Fruit fly (Drosophila melanogaster) whole organism, prepupa: ENCODE data around the gene CG34355.

Source experiments
- CG10631 ChIP-seq: fragments of 200-800 bp; sonication (Bioruptor generic); optimal IDR thresholded peaks from 2 replicates; lab custom pipeline; 2016; ENCODE audit warnings: missing biosample characterization, missing genetic modification characterization
- CG16779 ChIP-seq: fragments of 200-800 bp; sonication (Bioruptor generic); optimal IDR thresholded peaks from 3 replicates; lab custom pipeline; 2017; ENCODE audit warnings: missing biosample characterization, mild to moderate bottlenecking, missing genetic modification characterization
- CG34406 ChIP-seq: fragments of 200-800 bp; sonication (Bioruptor generic); optimal IDR thresholded peaks from 3 replicates; lab custom pipeline; 2016; ENCODE audit warnings: missing biosample characterization, missing genetic modification characterization
- CG3919 ChIP-seq: fragments of 200-800 bp; sonication (Bioruptor generic); optimal IDR thresholded peaks from 3 replicates; lab custom pipeline; 2016; ENCODE audit warnings: missing biosample characterization, missing genetic modification characterization
- CG6276 ChIP-seq: fragments of 200-800 bp; sonication (Bioruptor generic); optimal IDR thresholded peaks from 2 replicates; lab custom pipeline; 2017; ENCODE audit warnings: missing biosample characterization, mild to moderate bottlenecking, missing genetic modification characterization
- CG6854 ChIP-seq: fragments of 200-800 bp; sonication (Bioruptor generic); optimal IDR thresholded peaks from 2 replicates; lab custom pipeline; 2017; ENCODE audit warnings: missing biosample characterization, mild to moderate bottlenecking, missing genetic modification characterization
- CG8119 ChIP-seq: fragments of 200-800 bp; sonication (Bioruptor generic); IDR thresholded peaks from 3 replicates; pipeline ENCODE4 v1.3.6; 2022; ENCODE audit warnings: missing biosample characterization, missing genetic modification characterization
- Sox102F ChIP-seq: fragments of 200-800 bp; sonication (Bioruptor generic); optimal IDR thresholded peaks from 2 replicates; lab custom pipeline; 2016; ENCODE audit warnings: missing biosample characterization, mild to moderate bottlenecking, missing genetic modification characterization
- achi ChIP-seq: fragments of 200-800 bp; sonication (Bioruptor generic); optimal IDR thresholded peaks from 3 replicates; lab custom pipeline; 2016; ENCODE audit warnings: missing biosample characterization, missing genetic modification characterization
- dac ChIP-seq: fragments of 200-800 bp; sonication (Bioruptor generic); optimal IDR thresholded peaks from 2 replicates; lab custom pipeline; 2017; ENCODE audit warnings: missing biosample characterization, mild to moderate bottlenecking, missing genetic modification characterization
- fd85E ChIP-seq: fragments of 200-800 bp; sonication (Bioruptor generic); optimal IDR thresholded peaks from 3 replicates; lab custom pipeline; 2016; ENCODE audit warnings: missing biosample characterization, missing genetic modification characterization
- pdm3 ChIP-seq: fragments of 200-800 bp; sonication (Bioruptor generic); optimal IDR thresholded peaks from 3 replicates; lab custom pipeline; 2016; ENCODE audit warnings: missing biosample characterization, missing genetic modification characterization
- vri ChIP-seq: fragments of 200-800 bp; sonication (Bioruptor generic); optimal IDR thresholded peaks from 3 replicates; lab custom pipeline; 2016; ENCODE audit warnings: missing biosample characterization, mild to moderate bottlenecking, missing genetic modification characterization

DNA sequence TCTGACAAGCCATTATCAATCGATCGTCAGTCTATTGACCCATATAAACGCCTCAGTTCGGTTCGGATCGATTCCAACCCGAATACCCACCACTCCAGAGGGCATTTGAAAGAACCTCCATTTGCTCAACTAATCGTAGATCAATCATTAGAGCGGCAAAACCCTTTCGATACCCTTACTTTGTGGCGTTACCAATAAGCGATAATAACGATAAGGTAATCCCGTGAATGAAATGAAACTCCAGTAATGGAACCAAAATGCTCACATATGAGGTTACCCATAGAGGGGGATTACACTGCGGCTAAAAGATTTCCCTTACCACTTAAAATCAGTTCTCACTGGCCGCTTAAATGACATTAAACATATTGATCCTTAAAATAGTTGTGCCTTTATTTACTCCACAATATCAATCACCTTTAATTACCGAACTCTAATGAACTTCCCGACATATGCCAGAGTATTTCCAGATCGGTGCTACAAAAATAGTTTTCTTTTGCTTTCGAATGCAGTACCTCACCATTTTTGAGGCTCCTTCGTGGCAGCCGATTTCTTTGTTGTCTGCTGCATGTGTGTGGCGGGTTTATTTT, 69.0 kb downstream of the CG34355 start:
- TF ChIP-seq CG6854 (GFP tag; lab: Kevin White, UChicago) (no peak), CG8119 (0 out of 3 replicates have a peak, but pooled peaks have one; percentile 22), achi (GFP tag; lab: Kevin White, UChicago) (no peak), CG34406 (peak; percentile 42), fd85E (GFP tag; lab: Kevin White, UChicago) (no peak), pdm3 (GFP tag; lab: Kevin White, UChicago) (peak; percentile 27), dac (no peak), CG3919 (GFP tag; lab: Kevin White, UChicago) (peak; percentile 52), CG16779 (tag; lab: Kevin White, UChicago) (no peak), Sox102F (GFP tag; lab: Kevin White, UChicago) (peak; percentile 51), CG6276 (GFP tag; lab: Kevin White, UChicago) (no peak), CG10631 (peak; percentile 7), vri (peak; percentile 51)
